Worm (Caenorhabditis elegans) whole organism, L1 larva: Measurements from ENCODE around the gene fbxa-196.
A peak's percentile ranks its signal among the peaks of the same experiment; 100 is the strongest.

Experiments
- C04F5.9 ChIP-seq: sonication (generic microtip); optimal IDR thresholded peaks from 2 replicates; lab custom pipeline; 2016; ENCODE audit warnings: missing genetic modification characterization, missing compliant biosample characterization
- C34B4.2 ChIP-seq: sonication (generic microtip); optimal IDR thresholded peaks from 2 replicates; lab custom pipeline; 2017; ENCODE audit warnings: mild to moderate bottlenecking, missing genetic modification characterization, missing compliant biosample characterization
- F16B12.6 ChIP-seq: fragments of 150-350 bp; optimal IDR thresholded peaks from 2 replicates; lab custom pipeline; 2014; ENCODE audit warnings: missing biosample characterization, missing genetic modification characterization
- blmp-1 ChIP-seq: fragments of 150-350 bp; optimal IDR thresholded peaks from 2 replicates; lab custom pipeline; 2014; ENCODE audit warnings: missing biosample characterization, missing genetic modification characterization
- ceh-63 ChIP-seq: fragments of 200-800 bp; sonication (Bioruptor generic); optimal IDR thresholded peaks from 2 replicates; lab custom pipeline; 2018; ENCODE audit warnings: mild to moderate bottlenecking, missing genetic modification characterization, missing compliant biosample characterization
- ceh-8 ChIP-seq: fragments of 200-800 bp; sonication (Bioruptor generic); optimal IDR thresholded peaks from 2 replicates; lab custom pipeline; 2018; ENCODE audit warnings: mild to moderate bottlenecking, missing genetic modification characterization, moderate library complexity, missing compliant biosample characterization
- ceh-90 ChIP-seq: sonication (generic microtip); optimal IDR thresholded peaks from 2 replicates; lab custom pipeline; 2016; ENCODE audit warnings: missing genetic modification characterization, missing compliant biosample characterization
- dpl-1 ChIP-seq, 3 experiments: fragments of 150-350 bp in 2 of 3; sonication (generic microtip) in 1 of 3; optimal IDR thresholded peaks; 2 replicates each; lab custom pipeline; 2014 to 2017; ENCODE audit warnings: missing biosample characterization in 3 of 3, missing genetic modification characterization in 3 of 3, missing genetic modification reagents in 3 of 3
- elt-2 ChIP-seq: sonication (generic microtip); optimal IDR thresholded peaks from 2 replicates; lab custom pipeline; 2016; ENCODE audit warnings: missing genetic modification characterization, mild to moderate bottlenecking, inconsistent platforms, missing compliant biosample characterization, missing genetic modification reagents
- grh-1 ChIP-seq: fragments of 200-800 bp; sonication (Bioruptor generic); IDR thresholded peaks from 2 replicates; pipeline ENCODE4 v1.3.6; 2022; ENCODE audit warnings: missing genetic modification reagents, missing genetic modification characterization, missing compliant biosample characterization
- jun-1 ChIP-seq: fragments of 150-350 bp; optimal IDR thresholded peaks from 2 replicates; lab custom pipeline; 2014; ENCODE audit warnings: missing biosample characterization, missing genetic modification reagents, missing genetic modification characterization
- lin-13 ChIP-seq: fragments of 150-350 bp; optimal IDR thresholded peaks from 2 replicates; lab custom pipeline; 2014; ENCODE audit warnings: missing biosample characterization, missing genetic modification reagents, missing genetic modification characterization
- lin-14 ChIP-seq: fragments of 200-800 bp; sonication (Bioruptor generic); optimal IDR thresholded peaks from 2 replicates; lab custom pipeline; 2018; ENCODE audit warnings: mild to moderate bottlenecking, missing genetic modification characterization, moderate library complexity, missing compliant biosample characterization
- lin-35 ChIP-seq, 2 experiments: fragments of 150-350 bp; optimal IDR thresholded peaks; 2 replicates each; lab custom pipeline; 2014; ENCODE audit warnings: missing biosample characterization in 2 of 2, missing genetic modification characterization in 2 of 2, missing genetic modification reagents in 2 of 2
- lin-39 ChIP-seq: fragments of 150-350 bp; optimal IDR thresholded peaks from 2 replicates; lab custom pipeline; 2014; ENCODE audit warnings: missing biosample characterization, missing genetic modification reagents, missing genetic modification characterization
- lsy-2 ChIP-seq, 2 experiments: fragments of 150-350 bp; optimal IDR thresholded peaks; 2 replicates each; lab custom pipeline; 2014; ENCODE audit warnings: missing biosample characterization in 2 of 2, missing genetic modification characterization in 2 of 2
- mab-9 ChIP-seq: fragments of 200-800 bp; sonication (Bioruptor generic); IDR thresholded peaks from 2 replicates; pipeline ENCODE4 v1.3.6; 2022; ENCODE audit warnings: missing genetic modification reagents, missing genetic modification characterization, missing compliant biosample characterization
- mdl-1 ChIP-seq, 2 experiments: fragments of 150-350 bp; optimal IDR thresholded peaks; 2 replicates each; lab custom pipeline; 2014 to 2017; ENCODE audit warnings: missing biosample characterization in 2 of 2, missing genetic modification characterization in 2 of 2, inconsistent platforms in 1 of 2
- mef-2 ChIP-seq: fragments of 150-350 bp; optimal IDR thresholded peaks from 2 replicates; lab custom pipeline; 2014; ENCODE audit warnings: missing biosample characterization, missing genetic modification characterization
- nhr-11 ChIP-seq: fragments of 150-350 bp; optimal IDR thresholded peaks from 2 replicates; lab custom pipeline; 2014; ENCODE audit warnings: missing biosample characterization, missing genetic modification characterization
- nhr-19 ChIP-seq: fragments of 200-800 bp; sonication (Bioruptor generic); conservative IDR thresholded peaks from 2 replicates; pipeline ENCODE4 v1.3.6; 2022; ENCODE audit warnings: missing genetic modification characterization, missing compliant biosample characterization
- nhr-237 ChIP-seq: fragments of 150-350 bp; optimal IDR thresholded peaks from 2 replicates; lab custom pipeline; 2014; ENCODE audit warnings: missing biosample characterization, missing genetic modification characterization
- nhr-71 ChIP-seq: sonication (generic microtip); optimal IDR thresholded peaks from 2 replicates; lab custom pipeline; 2016; ENCODE audit warnings: mild to moderate bottlenecking, missing genetic modification characterization, moderate library complexity, missing compliant biosample characterization
- nhr-85 ChIP-seq: sonication (generic microtip); peaks from one replicate; lab custom pipeline; 2016; ENCODE audit warnings: missing genetic modification characterization, inconsistent platforms, missing compliant biosample characterization
- nhr-90 ChIP-seq: sonication (generic microtip); optimal IDR thresholded peaks from 2 replicates; lab custom pipeline; 2016; ENCODE audit warnings: mild to moderate bottlenecking, missing genetic modification characterization, missing compliant biosample characterization; ENCODE audit not compliant: poor library complexity
- pag-3 ChIP-seq: sonication (generic microtip); optimal IDR thresholded peaks from 2 replicates; lab custom pipeline; 2017; ENCODE audit warnings: missing genetic modification characterization, mild to moderate bottlenecking, missing compliant biosample characterization, antibody characterized with exemption, borderline replicate concordance; ENCODE audit not compliant: insufficient read depth
- pax-3 ChIP-seq: fragments of 200-800 bp; sonication (Bioruptor generic); optimal IDR thresholded peaks from 2 replicates; lab custom pipeline; 2018; ENCODE audit warnings: mild to moderate bottlenecking, missing genetic modification characterization, moderate library complexity, missing compliant biosample characterization
- rnt-1 ChIP-seq: sonication (generic microtip); optimal IDR thresholded peaks from 2 replicates; lab custom pipeline; 2016; ENCODE audit warnings: mild to moderate bottlenecking, missing genetic modification characterization, moderate library complexity, missing compliant biosample characterization
- snu-23 ChIP-seq: sonication (generic microtip); optimal IDR thresholded peaks from 2 replicates; lab custom pipeline; 2016; ENCODE audit warnings: missing genetic modification characterization, missing compliant biosample characterization
- sox-4 ChIP-seq: sonication (generic microtip); optimal IDR thresholded peaks from 2 replicates; lab custom pipeline; 2016; ENCODE audit warnings: missing genetic modification characterization, missing compliant biosample characterization
- sup-37 ChIP-seq: fragments of 200-800 bp; sonication (Bioruptor generic); optimal IDR thresholded peaks from 2 replicates; lab custom pipeline; 2018; ENCODE audit warnings: mild to moderate bottlenecking, missing genetic modification characterization, missing compliant biosample characterization
- swsn-7 ChIP-seq: sonication (generic microtip); optimal IDR thresholded peaks from 2 replicates; lab custom pipeline; 2016; ENCODE audit warnings: missing genetic modification characterization, missing compliant biosample characterization
- tlp-1 ChIP-seq: fragments of 150-350 bp; optimal IDR thresholded peaks from 2 replicates; lab custom pipeline; 2014; ENCODE audit warnings: missing biosample characterization, missing genetic modification characterization
- unc-130 ChIP-seq: fragments of 150-350 bp; optimal IDR thresholded peaks from 2 replicates; lab custom pipeline; 2017; ENCODE audit warnings: missing biosample characterization, missing genetic modification characterization, inconsistent platforms
- unc-62 ChIP-seq: fragments of 150-350 bp; optimal IDR thresholded peaks from 2 replicates; lab custom pipeline; 2014; ENCODE audit warnings: missing biosample characterization, missing genetic modification reagents, missing genetic modification characterization
- unc-86 ChIP-seq: sonication (generic microtip); optimal IDR thresholded peaks from 2 replicates; lab custom pipeline; 2016; ENCODE audit warnings: missing genetic modification characterization, missing compliant biosample characterization
- ztf-11 ChIP-seq, 2 experiments: sonication (generic microtip); optimal IDR thresholded peaks; 2 replicates each; lab custom pipeline; 2016 to 2017; ENCODE audit warnings: missing genetic modification characterization in 2 of 2, missing biosample characterization in 1 of 2, missing compliant biosample characterization in 1 of 2
- ztf-4 ChIP-seq: fragments of 150-350 bp; optimal IDR thresholded peaks from 2 replicates; lab custom pipeline; 2014; ENCODE audit warnings: missing biosample characterization, missing genetic modification characterization

The fbxa-196 gene

ce11 chrV:6462606-6463005 lies 14.2 kb downstream of the fbxa-196 start (continued):
- TF ChIP-seq lin-35 (GFP tag; optimal IDR thresholded peaks at IDR 0.05; lab: Kevin White, UChicago) = peak in 1 of 2 experiments; percentile 64
- no peak for TF ChIP-seq C04F5.9 (tag; lab: Kevin White, UChicago)
- peak; percentile 87 for TF ChIP-seq nhr-85 (tag; lab: Kevin White, UChicago)
- TF ChIP-seq ztf-11 (tag; optimal IDR thresholded peaks at IDR 0.05; lab: Kevin White, UChicago) = no peak
- no peak for TF ChIP-seq ceh-8 (GFP tag; lab: Kevin White, UChicago)
- no peak for TF ChIP-seq unc-62 (GFP tag; lab: Kevin White, UChicago)
- no peak for TF ChIP-seq nhr-237 (tag; lab: Kevin White, UChicago)
- TF ChIP-seq nhr-71 (tag; lab: Kevin White, UChicago) = no peak
- TF ChIP-seq lin-13 (GFP tag; lab: Kevin White, UChicago) = no peak
- TF ChIP-seq snu-23 (GFP tag; lab: Kevin White, UChicago) = peak; percentile 18
- TF ChIP-seq tlp-1 = no peak
- no peak for TF ChIP-seq nhr-19
- no peak for TF ChIP-seq unc-86 (tag; lab: Kevin White, UChicago)
- TF ChIP-seq jun-1 (tag; lab: Kevin White, UChicago) = no peak
- TF ChIP-seq ceh-63 = no peak
- no peak for TF ChIP-seq F16B12.6 (tag; lab: Kevin White, UChicago)
- no peak for TF ChIP-seq unc-130 (tag; lab: Kevin White, UChicago)
- no peak for TF ChIP-seq ztf-4 (tag; lab: Kevin White, UChicago)
- TF ChIP-seq lin-14 (GFP tag; lab: Kevin White, UChicago) = peak; percentile 33
- no peak for TF ChIP-seq pax-3 (tag; lab: Kevin White, UChicago)
- TF ChIP-seq elt-2 (tag; lab: Kevin White, UChicago) = peak; percentile 24
- TF ChIP-seq mef-2 (tag; lab: Kevin White, UChicago) = no peak

DNA sequence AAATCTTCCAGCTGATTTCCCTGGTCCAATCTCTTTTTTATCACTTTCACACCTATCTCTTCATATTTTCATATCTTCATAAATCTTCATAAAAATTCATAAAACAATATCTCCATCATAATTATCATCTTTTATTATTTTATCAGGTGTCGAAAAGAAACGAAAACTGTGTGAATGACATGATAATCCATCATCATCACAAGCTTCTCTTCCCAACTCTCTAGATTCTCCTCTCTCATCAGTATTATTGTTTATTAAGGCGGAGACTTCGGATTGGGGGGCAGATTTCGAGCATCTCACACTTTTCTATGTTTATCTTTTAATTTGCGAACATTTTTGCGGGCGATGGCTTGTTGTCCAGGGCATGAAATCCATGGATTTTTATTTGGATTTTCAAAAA lies 15.8 kb downstream of the fbxa-196 start:
- TF ChIP-seq ceh-90 (no peak), mab-9 (GFP tag; lab: Robert Waterston, UW) (no peak), C34B4.2 (tag; lab: Kevin White, UChicago) (no peak), sox-4 (tag; lab: Kevin White, UChicago) (no peak), dpl-1 (GFP tag; optimal IDR thresholded peaks at IDR 0.05; lab: Kevin White, UChicago) (no peak), blmp-1 (tag; lab: Kevin White, UChicago) (peak; percentile 13), nhr-11 (tag; lab: Kevin White, UChicago) (no peak)

DNA sequence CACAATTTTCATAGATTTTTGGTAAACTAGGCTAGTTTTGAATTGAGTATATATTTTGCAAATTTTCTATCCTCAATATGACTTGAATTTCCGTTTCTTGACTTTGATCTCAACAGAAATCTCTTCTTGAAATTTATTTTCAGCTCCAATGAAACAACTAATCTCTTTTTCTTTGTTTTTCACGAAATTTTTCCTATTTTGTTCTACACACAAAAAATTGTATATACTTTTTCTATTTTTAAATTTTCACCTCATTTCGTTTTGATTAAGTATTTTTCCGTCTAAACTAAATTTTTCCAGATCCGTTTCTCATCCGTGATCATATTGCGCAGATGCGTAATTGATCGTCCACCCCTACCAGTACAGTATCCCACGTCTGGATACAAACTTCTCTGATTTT lies 16.3 kb downstream of the fbxa-196 start, which contains the start of gene unc-83:
Gene unc-83, plus strand, starts transcription at position 301 of the 400 bp plus-strand sequence.
- TF ChIP-seq mdl-1 (tag; optimal IDR thresholded peaks at IDR 0.05; lab: Kevin White, UChicago) = no peak
- no peak for TF ChIP-seq nhr-90 (tag; lab: Kevin White, UChicago)
- TF ChIP-seq grh-1 (GFP tag; lab: Robert Waterston, UW) = no peak
- no peak for TF ChIP-seq lin-35 (GFP tag; optimal IDR thresholded peaks at IDR 0.05; lab: Kevin White, UChicago)
- no peak for TF ChIP-seq sup-37 (GFP tag; lab: Kevin White, UChicago)
- no peak for TF ChIP-seq C04F5.9 (tag; lab: Kevin White, UChicago)

- TF ChIP-seq lin-39 (tag; lab: Kevin White, UChicago) (peak; percentile 26), swsn-7 (tag; lab: Kevin White, UChicago) (no peak), lin-35 (GFP tag; optimal IDR thresholded peaks at IDR 0.05; lab: Kevin White, UChicago) (no peak), lin-14 (GFP tag; lab: Kevin White, UChicago) (peak; percentile 69), nhr-71 (tag; lab: Kevin White, UChicago) (peak; percentile 22), pag-3 (peak; percentile 96), rnt-1 (tag; lab: Kevin White, UChicago) (peak; percentile 76), lsy-2 (tag; optimal IDR thresholded peaks at IDR 0.05; lab: Kevin White, UChicago) (peak in 1 of 2 experiments; percentile 12)
- TF ChIP-seq, all 84 proteins: peak for 6
Measured at ce11 chrV:6467676-6468075, 19.2 kb downstream of the fbxa-196 start.
